Worm (Caenorhabditis elegans) whole organism, mixed stage, embryonic: ENCODE results near the gene csb-1.

ENCODE experiments used
- blmp-1 ChIP-seq: fragments of 150-350 bp; optimal IDR thresholded peaks from 2 replicates; lab custom pipeline; 2014; ENCODE audit warnings: missing biosample characterization, missing genetic modification characterization
- ces-1 ChIP-seq: fragments of 150-350 bp; optimal IDR thresholded peaks from 2 replicates; lab custom pipeline; 2014; ENCODE audit warnings: missing biosample characterization, missing genetic modification reagents, missing genetic modification characterization
- elt-1 ChIP-seq: sonication (generic microtip); optimal IDR thresholded peaks from 2 replicates; lab custom pipeline; 2017; ENCODE audit warnings: missing genetic modification characterization, mild to moderate bottlenecking, missing compliant biosample characterization, antibody characterized with exemption, moderate library complexity, borderline replicate concordance; ENCODE audit not compliant: insufficient read depth
- elt-3 ChIP-seq: fragments of 150-350 bp; optimal IDR thresholded peaks from 2 replicates; lab custom pipeline; 2014; ENCODE audit warnings: missing biosample characterization, missing genetic modification characterization
- lin-13 ChIP-seq: fragments of 150-350 bp; optimal IDR thresholded peaks from 2 replicates; lab custom pipeline; 2014; ENCODE audit warnings: missing biosample characterization, missing genetic modification characterization
- mab-5 ChIP-seq: fragments of 150-350 bp; optimal IDR thresholded peaks from 2 replicates; lab custom pipeline; 2014; ENCODE audit warnings: missing biosample characterization, missing genetic modification characterization
- mep-1 ChIP-seq: fragments of 150-350 bp; optimal IDR thresholded peaks from 2 replicates; lab custom pipeline; 2017; ENCODE audit warnings: missing biosample characterization, missing genetic modification reagents, missing genetic modification characterization, inconsistent platforms
- nhr-237 ChIP-seq: fragments of 150-350 bp; optimal IDR thresholded peaks from 2 replicates; lab custom pipeline; 2014; ENCODE audit warnings: missing biosample characterization, missing genetic modification characterization
- nhr-28 ChIP-seq: fragments of 150-350 bp; optimal IDR thresholded peaks from 2 replicates; lab custom pipeline; 2014; ENCODE audit warnings: missing biosample characterization, missing genetic modification characterization
- nhr-76 ChIP-seq: sonication (generic microtip); optimal IDR thresholded peaks from 2 replicates; lab custom pipeline; 2017; ENCODE audit warnings: missing biosample characterization, missing genetic modification characterization
- unc-39 ChIP-seq: fragments of 150-350 bp; optimal IDR thresholded peaks from 2 replicates; lab custom pipeline; 2014; ENCODE audit warnings: missing biosample characterization, missing genetic modification characterization
- zip-8 ChIP-seq: fragments of 150-350 bp; optimal IDR thresholded peaks from 2 replicates; lab custom pipeline; 2014; ENCODE audit warnings: missing biosample characterization, missing genetic modification characterization
- ztf-11 ChIP-seq: fragments of 150-350 bp; optimal IDR thresholded peaks from 2 replicates; lab custom pipeline; 2014; ENCODE audit warnings: missing biosample characterization, missing genetic modification characterization

DNA sequence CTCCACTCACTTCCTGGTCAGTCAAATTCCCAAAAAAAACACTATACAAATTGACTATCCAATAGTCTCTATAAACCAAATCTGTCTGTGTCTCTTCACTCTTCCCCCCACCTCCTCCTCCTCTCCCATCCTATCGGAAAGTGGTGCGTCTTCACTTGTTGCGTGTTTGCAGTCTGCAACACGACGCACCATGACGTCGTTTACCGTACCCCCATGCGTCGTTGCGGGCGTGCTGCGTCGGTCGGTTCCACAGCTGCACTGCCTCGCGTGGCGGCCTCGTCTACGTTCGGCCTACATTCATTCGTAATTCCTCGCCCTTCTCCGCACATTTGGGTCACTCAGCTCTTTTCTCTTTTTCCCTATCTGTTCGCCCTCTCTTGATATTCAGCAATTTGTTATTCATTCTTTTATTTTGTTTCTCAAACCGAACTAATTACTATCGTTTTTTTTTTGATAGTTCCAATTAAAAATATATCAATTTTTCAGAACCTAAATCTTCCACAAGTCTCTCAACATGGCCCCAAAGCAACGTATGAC lies 24.6 kb downstream of the csb-1 start, which contains the start of gene serp-1.1:
- TF ChIP-seq ztf-11 (tag; lab: Kevin White, UChicago) = peak; percentile 97
- TF ChIP-seq unc-39 (tag; lab: Kevin White, UChicago) = peak; percentile 83
- TF ChIP-seq nhr-76 (tag; lab: Kevin White, UChicago) = peak; percentile 62
- TF ChIP-seq elt-1 = peak; percentile 30
- no peak for TF ChIP-seq mab-5 (tag; lab: Kevin White, UChicago)
- peak; percentile 72 for TF ChIP-seq ces-1 (GFP tag; lab: Kevin White, UChicago)
- TF ChIP-seq nhr-28 = no peak
- peak; percentile 89 for TF ChIP-seq nhr-237
- peak; percentile 96 for TF ChIP-seq mep-1 (tag; lab: Kevin White, UChicago)
- peak; percentile 0 for TF ChIP-seq blmp-1
- peak; percentile 99 for TF ChIP-seq lin-13 (tag; lab: Kevin White, UChicago)
- peak; percentile 28 for TF ChIP-seq zip-8 (tag; lab: Kevin White, UChicago)
- TF ChIP-seq elt-3 (tag; lab: Kevin White, UChicago) = peak; percentile 78
